Fruit fly (Drosophila melanogaster) whole organism, embryonic: ENCODE measurements around the gene xmas.

Experiments
- C15 ChIP-seq: fragments of 200-800 bp; sonication (Bioruptor generic); IDR thresholded peaks from 3 replicates; pipeline ENCODE4 v1.3.6; 2022; ENCODE audit warnings: missing biosample characterization, missing genetic modification characterization
- CG10366 ChIP-seq: fragments of 200-800 bp; sonication (Bioruptor generic); IDR thresholded peaks from 2 replicates; pipeline ENCODE4 v1.3.6; 2022; ENCODE audit warnings: missing biosample characterization, missing genetic modification characterization
- CG11085 ChIP-seq: fragments of 200-800 bp; sonication (Bioruptor generic); IDR thresholded peaks from 2 replicates; pipeline ENCODE4 v1.3.6; 2022; ENCODE audit warnings: missing biosample characterization, missing genetic modification characterization
- CG1233 ChIP-seq: fragments of 200-800 bp; sonication (Bioruptor generic); optimal IDR thresholded peaks from 4 replicates; lab custom pipeline; 2018; ENCODE audit warnings: missing biosample characterization, mild to moderate bottlenecking, missing genetic modification characterization
- CG12659 ChIP-seq: fragments of 200-800 bp; sonication (Bioruptor generic); optimal IDR thresholded peaks from 3 replicates; lab custom pipeline; 2017; ENCODE audit warnings: mild to moderate bottlenecking, missing biosample characterization, missing genetic modification reagents, missing genetic modification characterization
- CG12942 ChIP-seq: fragments of 200-800 bp; sonication (Bioruptor generic); optimal IDR thresholded peaks from 3 replicates; lab custom pipeline; 2016; ENCODE audit warnings: missing biosample characterization, missing genetic modification characterization
- CG18262 ChIP-seq: fragments of 200-800 bp; optimal IDR thresholded peaks from 3 replicates; lab custom pipeline; 2019; ENCODE audit warnings: missing biosample characterization, mild to moderate bottlenecking, missing genetic modification characterization, moderate library complexity
- CG3847 ChIP-seq: fragments of 200-800 bp; sonication (Bioruptor generic); IDR thresholded peaks from 2 replicates; pipeline ENCODE4 v1.3.6; 2022; ENCODE audit warnings: missing biosample characterization, missing genetic modification characterization
- CG4707 ChIP-seq: fragments of 200-800 bp; sonication (Bioruptor generic); optimal IDR thresholded peaks from 2 replicates; lab custom pipeline; 2018; ENCODE audit warnings: missing biosample characterization, mild to moderate bottlenecking, missing genetic modification characterization, moderate library complexity
- CG7271 ChIP-seq: fragments of 200-800 bp; sonication (Bioruptor generic); optimal IDR thresholded peaks from 2 replicates; lab custom pipeline; 2018; ENCODE audit warnings: missing biosample characterization, mild to moderate bottlenecking, missing genetic modification characterization, moderate library complexity
- CG7372 ChIP-seq: fragments of 200-800 bp; sonication (Bioruptor generic); IDR thresholded peaks from 2 replicates; pipeline ENCODE4 v1.3.6; 2022; ENCODE audit warnings: missing biosample characterization, missing genetic modification characterization
- CG8944 ChIP-seq: fragments of 200-800 bp; sonication (Bioruptor generic); optimal IDR thresholded peaks from 3 replicates; lab custom pipeline; 2016; ENCODE audit warnings: missing biosample characterization, missing genetic modification characterization
- CG9727 ChIP-seq: fragments of 200-800 bp; sonication (Bioruptor generic); optimal IDR thresholded peaks from 3 replicates; lab custom pipeline; 2017; ENCODE audit warnings: missing biosample characterization, mild to moderate bottlenecking, missing genetic modification characterization
- CG9797 ChIP-seq: fragments of 200-800 bp; sonication (Bioruptor generic); optimal IDR thresholded peaks from 3 replicates; lab custom pipeline; 2018; ENCODE audit warnings: missing biosample characterization, mild to moderate bottlenecking, missing genetic modification characterization
- CG9817 ChIP-seq: fragments of 200-800 bp; sonication (Bioruptor generic); optimal IDR thresholded peaks from 2 replicates; lab custom pipeline; 2018; ENCODE audit warnings: missing biosample characterization, mild to moderate bottlenecking, missing genetic modification characterization, moderate library complexity
- D19A ChIP-seq: fragments of 200-800 bp; optimal IDR thresholded peaks from 3 replicates; lab custom pipeline; 2019; ENCODE audit warnings: missing biosample characterization, mild to moderate bottlenecking, missing genetic modification characterization, moderate library complexity
- E2f1 ChIP-seq: fragments of 200-800 bp; sonication (Bioruptor generic); IDR thresholded peaks from 2 replicates; pipeline ENCODE4 v1.3.6; 2022; ENCODE audit warnings: missing biosample characterization, missing genetic modification characterization
- E2f2 ChIP-seq: fragments of 200-800 bp; sonication (Bioruptor generic); IDR thresholded peaks from 2 replicates; pipeline ENCODE4 v1.3.6; 2022; ENCODE audit warnings: missing biosample characterization, missing genetic modification characterization
- Eip74EF ChIP-seq, 2 experiments: fragments of 200-800 bp in 1 of 2; fragments of >200 bp in 1 of 2; sonication (Bioruptor generic) in 1 of 2; optimal IDR thresholded peaks; 2 replicates each; lab custom pipeline; 2017 to 2019; ENCODE audit warnings: missing biosample characterization in 2 of 2, missing genetic modification characterization in 2 of 2, mild to moderate bottlenecking in 1 of 2, moderate library complexity in 1 of 2
- Gsc ChIP-seq: fragments of 200-800 bp; sonication (Bioruptor generic); IDR thresholded peaks from 2 replicates; pipeline ENCODE4 v1.3.6; 2022; ENCODE audit warnings: missing biosample characterization, missing genetic modification characterization
- HLH3B ChIP-seq: fragments of 200-800 bp; sonication (Bioruptor generic); IDR thresholded peaks from 2 replicates; pipeline ENCODE4 v1.3.6; 2022; ENCODE audit warnings: missing biosample characterization, missing genetic modification characterization
- HLH54F ChIP-seq: fragments of 200-800 bp; sonication (Bioruptor generic); optimal IDR thresholded peaks from 3 replicates; lab custom pipeline; 2016; ENCODE audit warnings: missing biosample characterization, missing genetic modification characterization
- Hmr ChIP-seq: fragments of 200-800 bp; sonication (Bioruptor generic); optimal IDR thresholded peaks from 3 replicates; lab custom pipeline; 2017; ENCODE audit warnings: mild to moderate bottlenecking, missing biosample characterization, missing genetic modification reagents, missing genetic modification characterization
- Hr78 ChIP-seq, 2 experiments: fragments of 200-800 bp in 1 of 2; fragments of >200 bp in 1 of 2; sonication (Bioruptor generic) in 1 of 2; optimal IDR thresholded peaks; 2 replicates each; lab custom pipeline; 2017 to 2019; ENCODE audit warnings: missing biosample characterization in 2 of 2, missing genetic modification characterization in 2 of 2, mild to moderate bottlenecking in 1 of 2, moderate library complexity in 1 of 2
- MBD-R2 ChIP-seq: fragments of 200-800 bp; sonication (Bioruptor generic); IDR thresholded peaks from 2 replicates; pipeline ENCODE4 v1.3.6; 2022; ENCODE audit warnings: missing biosample characterization, missing genetic modification characterization
- Max ChIP-seq: fragments of 200-800 bp; sonication (Bioruptor generic); optimal IDR thresholded peaks from 2 replicates; lab custom pipeline; 2016; ENCODE audit warnings: missing biosample characterization, mild to moderate bottlenecking, missing genetic modification characterization
- NFAT ChIP-seq: fragments of 200-800 bp; sonication (Bioruptor generic); IDR thresholded peaks from 2 replicates; pipeline ENCODE4 v1.3.6; 2022; ENCODE audit warnings: missing biosample characterization, missing genetic modification characterization
- Oli ChIP-seq: fragments of 200-800 bp; sonication (Bioruptor generic); optimal IDR thresholded peaks from 2 replicates; lab custom pipeline; 2018; ENCODE audit warnings: missing biosample characterization, mild to moderate bottlenecking, missing genetic modification characterization, moderate library complexity
- PHDP ChIP-seq: fragments of 200-800 bp; sonication (Bioruptor generic); optimal IDR thresholded peaks from 3 replicates; lab custom pipeline; 2018; ENCODE audit warnings: missing biosample characterization, mild to moderate bottlenecking, missing genetic modification characterization, moderate library complexity
- Side ChIP-seq: fragments of 200-800 bp; sonication (Bioruptor generic); optimal IDR thresholded peaks from 2 replicates; lab custom pipeline; 2016; ENCODE audit warnings: missing biosample characterization, missing genetic modification characterization
- Xrp1 ChIP-seq: fragments of 200-800 bp; sonication (Bioruptor generic); IDR thresholded peaks from 2 replicates; pipeline ENCODE4 v1.3.6; 2022; ENCODE audit warnings: missing biosample characterization, missing genetic modification characterization
- YL-1 ChIP-seq: fragments of 200-800 bp; sonication (Bioruptor generic); optimal IDR thresholded peaks from 3 replicates; lab custom pipeline; 2017; ENCODE audit warnings: missing biosample characterization, mild to moderate bottlenecking, missing genetic modification characterization
- caup ChIP-seq: fragments of 200-800 bp; sonication (Bioruptor generic); optimal IDR thresholded peaks from 3 replicates; lab custom pipeline; 2017; ENCODE audit warnings: missing biosample characterization, mild to moderate bottlenecking, missing genetic modification characterization, moderate library complexity; ENCODE audit not compliant: severe bottlenecking
- ci ChIP-seq: fragments of 200-800 bp; sonication (Bioruptor generic); IDR thresholded peaks from 3 replicates; pipeline ENCODE4 v1.3.6; 2022; ENCODE audit warnings: missing biosample characterization, missing genetic modification characterization
- corto ChIP-seq: fragments of 200-800 bp; sonication (Bioruptor generic); optimal IDR thresholded peaks from 2 replicates; lab custom pipeline; 2016; ENCODE audit warnings: missing biosample characterization, mild to moderate bottlenecking, missing genetic modification characterization, moderate library complexity
- fd102C ChIP-seq: fragments of 200-800 bp; sonication (Bioruptor generic); optimal IDR thresholded peaks from 2 replicates; lab custom pipeline; 2018; ENCODE audit warnings: missing biosample characterization, mild to moderate bottlenecking, missing genetic modification characterization, moderate library complexity
- fru ChIP-seq: fragments of >200 bp; optimal IDR thresholded peaks from 2 replicates; lab custom pipeline; 2017
- gem ChIP-seq: fragments of 200-800 bp; sonication (Bioruptor generic); optimal IDR thresholded peaks from 2 replicates; lab custom pipeline; 2019; ENCODE audit warnings: missing biosample characterization, mild to moderate bottlenecking, missing genetic modification characterization, moderate library complexity
- grau ChIP-seq: fragments of 200-800 bp; optimal IDR thresholded peaks from 3 replicates; lab custom pipeline; 2019; ENCODE audit warnings: missing biosample characterization, mild to moderate bottlenecking, missing genetic modification characterization, moderate library complexity
- ind ChIP-seq: fragments of 200-800 bp; sonication (Bioruptor generic); optimal IDR thresholded peaks from 3 replicates; lab custom pipeline; 2016; ENCODE audit warnings: missing biosample characterization, missing genetic modification characterization
- insv ChIP-seq, 2 experiments: fragments of 200-800 bp; sonication (Bioruptor generic); optimal IDR thresholded peaks; 3 replicates each; lab custom pipeline; 2016 to 2018; ENCODE audit warnings: missing biosample characterization in 2 of 2, missing genetic modification characterization in 2 of 2
- otp ChIP-seq: fragments of 200-800 bp; sonication (Bioruptor generic); IDR thresholded peaks from 3 replicates; pipeline ENCODE4, ENCODE4 v1.3.6; 2022; ENCODE audit warnings: missing biosample characterization, missing genetic modification characterization
- phol ChIP-seq: fragments of 200-800 bp; sonication (Bioruptor generic); optimal IDR thresholded peaks from 3 replicates; lab custom pipeline; 2018; ENCODE audit warnings: missing biosample characterization, mild to moderate bottlenecking, missing genetic modification characterization, moderate library complexity
- prd ChIP-seq, 3 experiments: fragments of >200 bp in 2 of 3; fragments of 200-800 bp in 1 of 3; sonication (Bioruptor generic) in 1 of 3; optimal IDR thresholded peaks in 2 of 3; IDR thresholded peaks in 1 of 3; 2 replicates in 2 of 3; 3 replicates in 1 of 3; pipeline versions ENCODE4 v1.3.6 to Lab custom; 2017 to 2022; ENCODE audit warnings: missing biosample characterization in 1 of 3, missing genetic modification characterization in 1 of 3
- rib ChIP-seq: fragments of 200-800 bp; sonication (Bioruptor generic); IDR thresholded peaks from 2 replicates; pipeline ENCODE4 v1.3.6; 2022; ENCODE audit warnings: missing biosample characterization, missing genetic modification characterization
- row ChIP-seq: fragments of 200-800 bp; sonication (Bioruptor generic); IDR thresholded peaks from 3 replicates; pipeline ENCODE4 v1.3.6; 2022; ENCODE audit warnings: missing biosample characterization, missing genetic modification characterization
- sens-2 ChIP-seq: fragments of 200-800 bp; sonication (Bioruptor generic); IDR thresholded peaks from 2 replicates; pipeline ENCODE4 v1.3.6; 2022; ENCODE audit warnings: missing biosample characterization, missing genetic modification characterization
- so ChIP-seq: fragments of 200-800 bp; sonication (Bioruptor generic); IDR thresholded peaks from 3 replicates; pipeline ENCODE4 v1.3.6; 2022; ENCODE audit warnings: missing biosample characterization, missing genetic modification characterization
- tll ChIP-seq, 2 experiments: fragments of 200-800 bp in 1 of 2; fragments of >200 bp in 1 of 2; sonication (Bioruptor generic) in 1 of 2; optimal IDR thresholded peaks; 2 replicates each; lab custom pipeline; 2017 to 2019; ENCODE audit warnings: missing biosample characterization in 2 of 2, missing genetic modification characterization in 2 of 2, mild to moderate bottlenecking in 1 of 2, moderate library complexity in 1 of 2
- yki ChIP-seq: fragments of >200 bp; optimal IDR thresholded peaks from 3 replicates; lab custom pipeline; 2018

xmas gene

DNA sequence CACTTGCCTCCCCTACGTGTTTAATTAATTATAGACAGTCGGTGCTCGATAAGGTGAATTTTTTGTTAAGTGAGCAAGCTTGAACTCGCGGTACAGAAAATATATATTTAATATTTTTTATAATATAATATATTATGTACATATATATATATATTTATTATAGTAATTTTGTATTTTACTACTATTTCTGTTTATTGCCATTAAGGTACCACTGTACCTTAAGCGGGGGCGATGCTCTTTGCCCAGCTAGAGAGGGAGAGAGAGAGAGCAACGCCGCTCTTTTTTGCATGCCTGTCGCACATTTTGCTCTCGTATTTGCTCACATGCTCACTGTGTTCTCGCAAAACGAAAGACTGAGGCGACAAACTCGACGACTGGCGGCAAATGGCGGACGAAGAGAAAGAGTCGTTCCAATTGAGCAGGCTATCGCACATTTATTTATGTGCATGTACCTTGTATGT, 11.4 kb upstream of the xmas start (continued):
- TF ChIP-seq prd (optimal IDR thresholded peaks at IDR 0.05; lab: Kevin White, UChicago) (no peak), prd (GFP tag; IDR thresholded peaks at IDR 0.05; lab: Robert Waterston, UW) (peak; percentile 74), CG12659 (GFP tag; lab: Kevin White, UChicago) (peak; percentile 42), CG18262 (peak; percentile 23), CG10366 (GFP tag; lab: Robert Waterston, UW) (peak; percentile 36), gem (tag; lab: Kevin White, UChicago) (peak; percentile 60), rib (GFP tag; lab: Robert Waterston, UW) (0 out of 2 replicates have a peak, but pooled peaks have one; percentile 16), CG9817 (tag; lab: Kevin White, UChicago) (peak; percentile 60), fru (no peak), corto (GFP tag; lab: Kevin White, UChicago) (no peak), CG7271 (tag; lab: Kevin White, UChicago) (no peak), CG11085 (GFP tag; lab: Robert Waterston, UW) (0 out of 2 replicates have a peak, but pooled peaks have one; percentile 11), NFAT (GFP tag; lab: Robert Waterston, UW) (no peak), so (GFP tag; lab: Robert Waterston, UW) (0 out of 3 replicates have a peak, but pooled peaks have one; percentile 56), CG7372 (peak; percentile 69), otp (GFP tag; lab: Robert Waterston, UW) (0 out of 3 replicates have a peak, but pooled peaks have one; percentile 44), CG9797 (GFP tag; lab: Kevin White, UChicago) (no peak), insv (GFP tag; optimal IDR thresholded peaks at IDR 0.05; lab: Kevin White, UChicago) (no peak), Side (no peak), phol (tag; lab: Kevin White, UChicago) (peak; percentile 7), CG3847 (peak; percentile 49), ci (0 out of 3 replicates have a peak, but pooled peaks have one; percentile 24), HLH54F (GFP tag; lab: Kevin White, UChicago) (no peak), tll (GFP tag; optimal IDR thresholded peaks at IDR 0.05; lab: Kevin White, UChicago) (peak in 1 of 2 experiments; percentile 12), PHDP (tag; lab: Kevin White, UChicago) (peak; percentile 57), caup (peak; percentile 36), HLH3B (peak; percentile 48; the same call in 1 of the 2 replicates), sens-2 (GFP tag; lab: Robert Waterston, UW) (no peak), E2f1 (GFP tag; lab: Robert Waterston, UW) (0 out of 2 replicates have a peak, but pooled peaks have one; percentile 32), row (GFP tag; lab: Robert Waterston, UW) (peak; percentile 72), Gsc (no peak), CG4707 (GFP tag; lab: Kevin White, UChicago) (no peak), CG8944 (GFP tag; lab: Kevin White, UChicago) (no peak), fd102C (GFP tag; lab: Kevin White, UChicago) (no peak), Hr78 (GFP tag; optimal IDR thresholded peaks at IDR 0.05; lab: Kevin White, UChicago) (no peak), CG1233 (GFP tag; lab: Kevin White, UChicago) (peak; percentile 7), MBD-R2 (GFP tag; lab: Robert Waterston, UW) (peak; percentile 24; the same call in 1 of the 2 replicates), Xrp1 (peak; percentile 18; the same call in 1 of the 2 replicates), E2f2 (GFP tag; lab: Robert Waterston, UW) (peak; percentile 30; the same call in 1 of the 2 replicates), CG9727 (GFP tag; lab: Kevin White, UChicago) (peak; percentile 43), Hmr (GFP tag; lab: Kevin White, UChicago) (peak; percentile 57), grau (tag; lab: Kevin White, UChicago) (peak; percentile 90), YL-1 (no peak), C15 (no peak), ind (GFP tag; lab: Kevin White, UChicago) (peak; percentile 23), Max (GFP tag; lab: Kevin White, UChicago) (no peak), CG12942 (GFP tag; lab: Kevin White, UChicago) (no peak), D19A (peak; percentile 33), yki (lab: Kevin White, UChicago) (no peak), Eip74EF (GFP tag; optimal IDR thresholded peaks at IDR 0.05; lab: Kevin White, UChicago) (no peak), Oli (tag; lab: Kevin White, UChicago) (peak; percentile 47)
